Fruit fly (Drosophila melanogaster) whole organism, embryonic: ENCODE results near the gene CG10165.

Experiments used
- Asciz ChIP-seq: fragments of 200-800 bp; sonication (Bioruptor generic); optimal IDR thresholded peaks from 2 replicates; lab custom pipeline; 2017; ENCODE audit warnings: missing biosample characterization, mild to moderate bottlenecking, missing genetic modification characterization, missing genetic modification reagents
- Atf-2 ChIP-seq: fragments of 200-800 bp; sonication (Bioruptor generic); optimal IDR thresholded peaks from 2 replicates; lab custom pipeline; 2016; ENCODE audit warnings: missing biosample characterization, missing genetic modification characterization
- Bdp1 ChIP-seq: fragments of 200-800 bp; sonication (Bioruptor generic); optimal IDR thresholded peaks from 3 replicates; lab custom pipeline; 2016; ENCODE audit warnings: missing biosample characterization, missing genetic modification characterization
- CG10209 ChIP-seq: fragments of 200-800 bp; sonication (Bioruptor generic); optimal IDR thresholded peaks from 3 replicates; lab custom pipeline; 2017; ENCODE audit warnings: missing biosample characterization, mild to moderate bottlenecking, missing genetic modification characterization, missing genetic modification reagents
- CG1024 ChIP-seq: fragments of 200-800 bp; sonication (Bioruptor generic); IDR thresholded peaks from 2 replicates; pipeline ENCODE4 v1.3.6; 2022; ENCODE audit warnings: missing biosample characterization, missing genetic modification characterization
- CG11456 ChIP-seq: fragments of 200-800 bp; sonication (Bioruptor generic); IDR thresholded peaks from 3 replicates; pipeline ENCODE4 v1.3.6; 2022; ENCODE audit warnings: missing biosample characterization, missing genetic modification characterization
- CG12659 ChIP-seq: fragments of 200-800 bp; sonication (Bioruptor generic); optimal IDR thresholded peaks from 3 replicates; lab custom pipeline; 2017; ENCODE audit warnings: mild to moderate bottlenecking, missing biosample characterization, missing genetic modification reagents, missing genetic modification characterization
- CG13123 ChIP-seq: fragments of 200-800 bp; sonication (Bioruptor generic); optimal IDR thresholded peaks from 2 replicates; lab custom pipeline; 2016; ENCODE audit warnings: missing biosample characterization, missing genetic modification characterization
- CG13287 ChIP-seq: fragments of 200-800 bp; sonication (Bioruptor generic); IDR thresholded peaks from 2 replicates; pipeline ENCODE4 v1.3.6; 2022; ENCODE audit warnings: missing biosample characterization, missing genetic modification characterization; ENCODE audit not compliant: partially characterized antibody
- CG14441 ChIP-seq: fragments of 200-800 bp; sonication (Bioruptor generic); IDR thresholded peaks from 2 replicates; pipeline ENCODE4 v1.3.6; 2022; ENCODE audit warnings: missing biosample characterization, missing genetic modification characterization
- CG17802 ChIP-seq: fragments of 200-800 bp; sonication (Bioruptor generic); optimal IDR thresholded peaks from 2 replicates; lab custom pipeline; 2018; ENCODE audit warnings: missing biosample characterization, mild to moderate bottlenecking, missing genetic modification characterization, moderate library complexity
- CG18619 ChIP-seq: fragments of 200-800 bp; sonication (Bioruptor generic); optimal IDR thresholded peaks from 3 replicates; lab custom pipeline; 2017; ENCODE audit warnings: missing biosample characterization, mild to moderate bottlenecking, missing genetic modification characterization
- CG18764 ChIP-seq: fragments of 200-800 bp; sonication (Bioruptor generic); optimal IDR thresholded peaks from 3 replicates; lab custom pipeline; 2016; ENCODE audit warnings: missing biosample characterization, missing genetic modification characterization
- CG2678 ChIP-seq: fragments of 200-800 bp; sonication (Bioruptor generic); optimal IDR thresholded peaks from 3 replicates; lab custom pipeline; 2019; ENCODE audit warnings: missing biosample characterization, mild to moderate bottlenecking, missing genetic modification characterization, moderate library complexity
- CG2875 ChIP-seq: fragments of 200-800 bp; sonication (Bioruptor generic); optimal IDR thresholded peaks from 2 replicates; lab custom pipeline; 2017; ENCODE audit warnings: missing biosample characterization, mild to moderate bottlenecking, missing genetic modification characterization, missing genetic modification reagents
- CG3726 ChIP-seq: fragments of 200-800 bp; sonication (Bioruptor generic); IDR thresholded peaks from 3 replicates; pipeline ENCODE4, ENCODE4 v1.3.6; 2022; ENCODE audit warnings: missing biosample characterization, missing genetic modification characterization
- CG4617 ChIP-seq: fragments of 200-800 bp; sonication (Bioruptor generic); optimal IDR thresholded peaks from 3 replicates; lab custom pipeline; 2016; ENCODE audit warnings: missing biosample characterization, missing genetic modification characterization, borderline replicate concordance
- CG4820 ChIP-seq: fragments of 200-800 bp; sonication (Bioruptor generic); optimal IDR thresholded peaks from 3 replicates; lab custom pipeline; 2016; ENCODE audit warnings: missing biosample characterization, missing genetic modification characterization
- CG5245 ChIP-seq: fragments of 200-800 bp; sonication (Bioruptor generic); optimal IDR thresholded peaks from 3 replicates; lab custom pipeline; 2016; ENCODE audit warnings: missing biosample characterization, missing genetic modification characterization
- CG7839 ChIP-seq: fragments of 200-800 bp; sonication (Bioruptor generic); optimal IDR thresholded peaks from 3 replicates; lab custom pipeline; 2018; ENCODE audit warnings: missing biosample characterization, mild to moderate bottlenecking, missing genetic modification characterization, moderate library complexity
- CG8359 ChIP-seq: fragments of 200-800 bp; sonication (Bioruptor generic); optimal IDR thresholded peaks from 2 replicates; lab custom pipeline; 2017; ENCODE audit warnings: missing biosample characterization, mild to moderate bottlenecking, missing genetic modification characterization, borderline replicate concordance
- D19B ChIP-seq: fragments of 200-800 bp; sonication (Bioruptor generic); optimal IDR thresholded peaks from 2 replicates; lab custom pipeline; 2017; ENCODE audit warnings: missing biosample characterization, mild to moderate bottlenecking, missing genetic modification characterization
- Deaf1 ChIP-seq: fragments of 200-800 bp; optimal IDR thresholded peaks from 3 replicates; lab custom pipeline; 2019; ENCODE audit warnings: missing biosample characterization, mild to moderate bottlenecking, missing genetic modification characterization, moderate library complexity
- HLH3B ChIP-seq: fragments of 200-800 bp; sonication (Bioruptor generic); IDR thresholded peaks from 2 replicates; pipeline ENCODE4 v1.3.6; 2022; ENCODE audit warnings: missing biosample characterization, missing genetic modification characterization
- HLHmδ ChIP-seq: fragments of 200-800 bp; sonication (Bioruptor generic); optimal IDR thresholded peaks from 2 replicates; lab custom pipeline; 2018; ENCODE audit warnings: missing biosample characterization, mild to moderate bottlenecking, missing genetic modification characterization, moderate library complexity
- Hmr ChIP-seq: fragments of 200-800 bp; sonication (Bioruptor generic); optimal IDR thresholded peaks from 3 replicates; lab custom pipeline; 2017; ENCODE audit warnings: mild to moderate bottlenecking, missing biosample characterization, missing genetic modification reagents, missing genetic modification characterization
- Max ChIP-seq: fragments of 200-800 bp; sonication (Bioruptor generic); optimal IDR thresholded peaks from 2 replicates; lab custom pipeline; 2016; ENCODE audit warnings: missing biosample characterization, mild to moderate bottlenecking, missing genetic modification characterization
- Meics ChIP-seq: fragments of 200-800 bp; sonication (Bioruptor generic); optimal IDR thresholded peaks from 2 replicates; lab custom pipeline; 2017; ENCODE audit warnings: missing biosample characterization, mild to moderate bottlenecking, missing genetic modification characterization
- NC2α ChIP-seq: fragments of 200-800 bp; sonication (Bioruptor generic); optimal IDR thresholded peaks from 2 replicates; lab custom pipeline; 2016; ENCODE audit warnings: missing biosample characterization, missing genetic modification characterization
- Nf-YA ChIP-seq: fragments of 200-800 bp; sonication (Bioruptor generic); IDR thresholded peaks from 2 replicates; pipeline ENCODE4 v1.3.6; 2022; ENCODE audit warnings: missing biosample characterization, missing genetic modification characterization
- Spps ChIP-seq: fragments of 200-800 bp; sonication (Bioruptor generic); optimal IDR thresholded peaks from 2 replicates; lab custom pipeline; 2018; ENCODE audit warnings: missing biosample characterization, mild to moderate bottlenecking, missing genetic modification characterization
- Sry-δ ChIP-seq: fragments of 200-800 bp; sonication (Bioruptor generic); optimal IDR thresholded peaks from 2 replicates; lab custom pipeline; 2016; ENCODE audit warnings: missing biosample characterization, missing genetic modification characterization
- TFAM ChIP-seq: fragments of 200-800 bp; sonication (Bioruptor generic); optimal IDR thresholded peaks from 2 replicates; lab custom pipeline; 2017; ENCODE audit warnings: missing biosample characterization, missing genetic modification characterization, inconsistent platforms
- Xbp1 ChIP-seq: fragments of 200-800 bp; sonication (Bioruptor generic); optimal IDR thresholded peaks from 3 replicates; lab custom pipeline; 2016; ENCODE audit warnings: missing biosample characterization, mild to moderate bottlenecking, missing genetic modification characterization
- amos ChIP-seq: fragments of 200-800 bp; sonication (Bioruptor generic); IDR thresholded peaks from 2 replicates; pipeline ENCODE4 v1.3.6; 2022; ENCODE audit warnings: missing biosample characterization, missing genetic modification characterization; ENCODE audit not compliant: partially characterized antibody
- ase ChIP-seq: fragments of 200-800 bp; sonication (Bioruptor generic); IDR thresholded peaks from 3 replicates; pipeline ENCODE4 v1.3.6; 2022; ENCODE audit warnings: missing biosample characterization, missing genetic modification characterization
- chinmo ChIP-seq: fragments of 200-800 bp; sonication (Bioruptor generic); IDR thresholded peaks from 4 replicates; pipeline ENCODE4 v1.3.6; 2022; ENCODE audit warnings: missing biosample characterization, missing genetic modification characterization; ENCODE audit not compliant: partially characterized antibody
- corto ChIP-seq: fragments of 200-800 bp; sonication (Bioruptor generic); optimal IDR thresholded peaks from 2 replicates; lab custom pipeline; 2016; ENCODE audit warnings: missing biosample characterization, mild to moderate bottlenecking, missing genetic modification characterization, moderate library complexity
- exex ChIP-seq: fragments of 200-800 bp; sonication (Bioruptor generic); optimal IDR thresholded peaks from 4 replicates; lab custom pipeline; 2018; ENCODE audit warnings: missing biosample characterization, mild to moderate bottlenecking, missing genetic modification characterization, moderate library complexity
- ftz-f1 ChIP-seq: fragments of 200-800 bp; sonication (Bioruptor generic); optimal IDR thresholded peaks from 2 replicates; lab custom pipeline; 2016; ENCODE audit warnings: missing biosample characterization, missing genetic modification characterization
- gem ChIP-seq: fragments of 200-800 bp; sonication (Bioruptor generic); optimal IDR thresholded peaks from 2 replicates; lab custom pipeline; 2019; ENCODE audit warnings: missing biosample characterization, mild to moderate bottlenecking, missing genetic modification characterization, moderate library complexity
- grau ChIP-seq: fragments of 200-800 bp; optimal IDR thresholded peaks from 3 replicates; lab custom pipeline; 2019; ENCODE audit warnings: missing biosample characterization, mild to moderate bottlenecking, missing genetic modification characterization, moderate library complexity
- gt ChIP-seq: fragments of 200-800 bp; sonication (Bioruptor generic); IDR thresholded peaks from 2 replicates; pipeline ENCODE4 v1.3.6; 2022; ENCODE audit warnings: missing biosample characterization, missing genetic modification characterization
- hkb ChIP-seq, 2 experiments: fragments of 200-800 bp in 1 of 2; fragments of >200 bp in 1 of 2; sonication (Bioruptor generic) in 1 of 2; IDR thresholded peaks in 1 of 2; optimal IDR thresholded peaks in 1 of 2; 2 replicates each; pipeline versions ENCODE4 v1.3.6 to Lab custom; 2017 to 2022; ENCODE audit warnings: missing biosample characterization in 1 of 2, missing genetic modification characterization in 1 of 2
- kah ChIP-seq: fragments of 200-800 bp; sonication (Bioruptor generic); optimal IDR thresholded peaks from 2 replicates; lab custom pipeline; 2018; ENCODE audit warnings: missing biosample characterization, mild to moderate bottlenecking, missing genetic modification characterization
- ro ChIP-seq: fragments of 200-800 bp; sonication (Bioruptor generic); IDR thresholded peaks from 2 replicates; pipeline ENCODE4 v1.3.6; 2022; ENCODE audit warnings: missing biosample characterization, missing genetic modification characterization
- slou ChIP-seq: fragments of 200-800 bp; sonication (Bioruptor generic); optimal IDR thresholded peaks from 3 replicates; lab custom pipeline; 2016; ENCODE audit warnings: missing biosample characterization, missing genetic modification characterization
- unpg ChIP-seq: fragments of 200-800 bp; sonication (Bioruptor generic); optimal IDR thresholded peaks from 3 replicates; lab custom pipeline; 2018; ENCODE audit warnings: missing biosample characterization, mild to moderate bottlenecking, missing genetic modification characterization, moderate library complexity
- wdn ChIP-seq: fragments of 200-800 bp; sonication (Bioruptor generic); IDR thresholded peaks from 2 replicates; pipeline ENCODE4 v1.3.6; 2022; ENCODE audit warnings: missing biosample characterization, missing genetic modification characterization

Gene CG10165

dm6 chr2L:19577187-19577765 is 47.2 kb upstream of the CG10165 start, which contains the start of the genes spi and msb1l (continued):
- peak; percentile 0 for TF ChIP-seq CG4617 (GFP tag; lab: Kevin White, UChicago)
- TF ChIP-seq grau (tag; lab: Kevin White, UChicago): peak; percentile 62
- no peak for TF ChIP-seq CG1024 (GFP tag; lab: Robert Waterston, UW)
- peak; percentile 41 for TF ChIP-seq hkb (optimal IDR thresholded peaks at IDR 0.05; lab: Kevin White, UChicago)
- no peak for TF ChIP-seq hkb (GFP tag; IDR thresholded peaks at IDR 0.05; lab: Robert Waterston, UW)
- TF ChIP-seq CG12659 (GFP tag; lab: Kevin White, UChicago): peak; percentile 74
- TF ChIP-seq Bdp1 (GFP tag; lab: Kevin White, UChicago): no peak
- TF ChIP-seq CG3726 (GFP tag; lab: Robert Waterston, UW): no peak
- TF ChIP-seq CG17802 (tag; lab: Kevin White, UChicago): no peak
- peak; percentile 67 for TF ChIP-seq amos (GFP tag; lab: Robert Waterston, UW)
- TF ChIP-seq CG13287: peak; percentile 57
- TF ChIP-seq CG8359: no peak
- TF ChIP-seq ase (GFP tag; lab: Robert Waterston, UW): no peak
- peak; percentile 72 for TF ChIP-seq Xbp1 (GFP tag; lab: Kevin White, UChicago)
- no peak for TF ChIP-seq Max (GFP tag; lab: Kevin White, UChicago)
- TF ChIP-seq Deaf1 (tag; lab: Kevin White, UChicago): no peak
- no peak for TF ChIP-seq CG11456 (GFP tag; lab: Robert Waterston, UW)
- TF ChIP-seq Spps: no peak
- peak; percentile 27 for TF ChIP-seq D19B (GFP tag; lab: Kevin White, UChicago)
- peak; percentile 76 for TF ChIP-seq Sry-δ (GFP tag; lab: Kevin White, UChicago)
- peak; percentile 46 for TF ChIP-seq CG4820
- TF ChIP-seq Atf-2 (GFP tag; lab: Kevin White, UChicago): no peak
- no peak for TF ChIP-seq wdn
- peak; percentile 65 for TF ChIP-seq CG2678 (tag; lab: Kevin White, UChicago)
- peak; percentile 62 for TF ChIP-seq CG7839 (tag; lab: Kevin White, UChicago)
- TF ChIP-seq chinmo (GFP tag; lab: Robert Waterston, UW): no peak
- TF ChIP-seq Meics: peak; percentile 50
- peak; percentile 56 for TF ChIP-seq Hmr (GFP tag; lab: Kevin White, UChicago)
- peak; percentile 18; the same call in 1 of the 2 replicates for TF ChIP-seq CG14441 (GFP tag; lab: Robert Waterston, UW)
- peak; percentile 52 for TF ChIP-seq CG18619 (GFP tag; lab: Kevin White, UChicago)
- no peak for TF ChIP-seq CG5245 (GFP tag; lab: Kevin White, UChicago)
- peak; percentile 73 for TF ChIP-seq gem (tag; lab: Kevin White, UChicago)
- TF ChIP-seq CG10209 (GFP tag; lab: Kevin White, UChicago): peak; percentile 33
- TF ChIP-seq CG13123 (GFP tag; lab: Kevin White, UChicago): peak; percentile 38
- TF ChIP-seq unpg (GFP tag; lab: Kevin White, UChicago): no peak
- TF ChIP-seq Asciz (GFP tag; lab: Kevin White, UChicago): no peak
- peak; percentile 47 for TF ChIP-seq CG18764 (GFP tag; lab: Kevin White, UChicago)
- no peak for TF ChIP-seq gt (GFP tag; lab: Robert Waterston, UW)
- TF ChIP-seq ftz-f1 (GFP tag; lab: Kevin White, UChicago): no peak
- TF ChIP-seq Nf-YA (GFP tag; lab: Robert Waterston, UW): no peak
- TF ChIP-seq CG2875 (GFP tag; lab: Kevin White, UChicago): no peak
- no peak for TF ChIP-seq corto (GFP tag; lab: Kevin White, UChicago)
- no peak for TF ChIP-seq HLH3B (GFP tag; lab: Robert Waterston, UW)
- no peak for TF ChIP-seq kah (GFP tag; lab: Kevin White, UChicago)
- TF ChIP-seq TFAM (GFP tag; lab: Kevin White, UChicago): no peak
- TF ChIP-seq exex (tag; lab: Kevin White, UChicago): no peak
- TF ChIP-seq slou (GFP tag; lab: Kevin White, UChicago): peak; percentile 45
- TF ChIP-seq HLHmδ: no peak
- no peak for TF ChIP-seq NC2α (GFP tag; lab: Kevin White, UChicago)
- no peak for TF ChIP-seq ro
